Fruit fly (Drosophila melanogaster) whole organism, embryonic: ENCODE data around the gene PGRP-LA.

Source experiments
- ATbp ChIP-seq: fragments of 200-800 bp; sonication (Bioruptor generic); optimal IDR thresholded peaks from 2 replicates; lab custom pipeline; 2017; ENCODE audit warnings: missing biosample characterization, mild to moderate bottlenecking, missing genetic modification characterization, missing genetic modification reagents
- Adf1 ChIP-seq: fragments of 200-800 bp; sonication (Bioruptor generic); IDR thresholded peaks from 2 replicates; pipeline ENCODE4 v1.3.6; 2022; ENCODE audit warnings: missing biosample characterization, missing genetic modification characterization
- Bdp1 ChIP-seq: fragments of 200-800 bp; sonication (Bioruptor generic); optimal IDR thresholded peaks from 3 replicates; lab custom pipeline; 2016; ENCODE audit warnings: missing biosample characterization, missing genetic modification characterization
- C15 ChIP-seq: fragments of 200-800 bp; sonication (Bioruptor generic); IDR thresholded peaks from 3 replicates; pipeline ENCODE4 v1.3.6; 2022; ENCODE audit warnings: missing biosample characterization, missing genetic modification characterization
- CG1024 ChIP-seq: fragments of 200-800 bp; sonication (Bioruptor generic); IDR thresholded peaks from 2 replicates; pipeline ENCODE4 v1.3.6; 2022; ENCODE audit warnings: missing biosample characterization, missing genetic modification characterization
- CG13894 ChIP-seq: fragments of 200-800 bp; sonication (Bioruptor generic); optimal IDR thresholded peaks from 3 replicates; lab custom pipeline; 2018; ENCODE audit warnings: missing biosample characterization, mild to moderate bottlenecking, missing genetic modification characterization, moderate library complexity
- CG14667 ChIP-seq: fragments of 200-800 bp; sonication (Bioruptor generic); IDR thresholded peaks from 2 replicates; pipeline ENCODE4 v1.3.6; 2022; ENCODE audit warnings: missing biosample characterization, missing genetic modification characterization
- CG1529 ChIP-seq: fragments of 200-800 bp; sonication (Bioruptor generic); optimal IDR thresholded peaks from 3 replicates; lab custom pipeline; 2018; ENCODE audit warnings: missing biosample characterization, missing genetic modification characterization
- CG17328 ChIP-seq: fragments of 200-800 bp; sonication (Bioruptor generic); IDR thresholded peaks from 2 replicates; pipeline ENCODE4 v1.3.6; 2022; ENCODE audit warnings: missing biosample characterization, missing genetic modification characterization
- CG17612 ChIP-seq: fragments of 200-800 bp; sonication (Bioruptor generic); IDR thresholded peaks from 2 replicates; pipeline ENCODE4 v1.3.6; 2022; ENCODE audit warnings: missing biosample characterization, missing genetic modification characterization
- CG2129 ChIP-seq: fragments of 200-800 bp; sonication (Bioruptor generic); IDR thresholded peaks from 2 replicates; pipeline ENCODE4 v1.3.6; 2022; ENCODE audit warnings: missing biosample characterization, missing genetic modification characterization; ENCODE audit not compliant: partially characterized antibody
- CG33213 ChIP-seq: fragments of 200-800 bp; sonication (Bioruptor generic); optimal IDR thresholded peaks from 3 replicates; lab custom pipeline; 2016; ENCODE audit warnings: missing biosample characterization, missing genetic modification characterization
- CG34224 ChIP-seq: fragments of 200-800 bp; sonication (Bioruptor generic); IDR thresholded peaks from 3 replicates; pipeline ENCODE4 v1.3.6; 2022; ENCODE audit warnings: missing biosample characterization, missing genetic modification characterization; ENCODE audit not compliant: partially characterized antibody
- CG34422 ChIP-seq: fragments of 200-800 bp; sonication (Bioruptor generic); IDR thresholded peaks from 3 replicates; pipeline ENCODE4 v1.3.6; 2022; ENCODE audit warnings: missing biosample characterization, missing genetic modification characterization
- CG3838 ChIP-seq: fragments of 200-800 bp; sonication (Bioruptor generic); optimal IDR thresholded peaks from 3 replicates; lab custom pipeline; 2016; ENCODE audit warnings: missing biosample characterization, missing genetic modification characterization
- CG4404 ChIP-seq: fragments of 200-800 bp; sonication (Bioruptor generic); IDR thresholded peaks from 2 replicates; pipeline ENCODE4 v1.3.6; 2022; ENCODE audit warnings: missing biosample characterization, missing genetic modification characterization
- CG7556 ChIP-seq: fragments of 200-800 bp; sonication (Bioruptor generic); optimal IDR thresholded peaks from 2 replicates; lab custom pipeline; 2017; ENCODE audit warnings: missing biosample characterization, mild to moderate bottlenecking, missing genetic modification characterization
- CG8281 ChIP-seq: fragments of 200-800 bp; sonication (Bioruptor generic); optimal IDR thresholded peaks from 2 replicates; lab custom pipeline; 2018; ENCODE audit warnings: missing biosample characterization, mild to moderate bottlenecking, missing genetic modification characterization, moderate library complexity
- CG8359 ChIP-seq: fragments of 200-800 bp; sonication (Bioruptor generic); optimal IDR thresholded peaks from 2 replicates; lab custom pipeline; 2017; ENCODE audit warnings: missing biosample characterization, mild to moderate bottlenecking, missing genetic modification characterization, borderline replicate concordance
- D19B ChIP-seq: fragments of 200-800 bp; sonication (Bioruptor generic); optimal IDR thresholded peaks from 2 replicates; lab custom pipeline; 2017; ENCODE audit warnings: missing biosample characterization, mild to moderate bottlenecking, missing genetic modification characterization
- HHEX ChIP-seq: fragments of 200-800 bp; sonication (Bioruptor generic); optimal IDR thresholded peaks from 3 replicates; lab custom pipeline; 2017; ENCODE audit warnings: missing biosample characterization, mild to moderate bottlenecking, missing genetic modification characterization, missing genetic modification reagents
- Hr51 ChIP-seq, 2 experiments: fragments of 200-800 bp; sonication (Bioruptor generic); optimal IDR thresholded peaks; 2 replicates in 1 of 2; 3 replicates in 1 of 2; lab custom pipeline; 2016 to 2018; ENCODE audit warnings: missing biosample characterization in 2 of 2, missing genetic modification characterization in 2 of 2, mild to moderate bottlenecking in 1 of 2, moderate library complexity in 1 of 2
- Rfx ChIP-seq: fragments of 200-800 bp; sonication (Bioruptor generic); IDR thresholded peaks from 2 replicates; pipeline ENCODE4 v1.3.6; 2022; ENCODE audit warnings: missing biosample characterization, missing genetic modification characterization
- Sox102F ChIP-seq: fragments of 200-800 bp; sonication (Bioruptor generic); optimal IDR thresholded peaks from 2 replicates; lab custom pipeline; 2018; ENCODE audit warnings: missing biosample characterization, mild to moderate bottlenecking, missing genetic modification characterization, moderate library complexity
- Stat92E ChIP-seq, 3 experiments: fragments of >200 bp in 2 of 3; fragments of 200-800 bp in 1 of 3; sonication (Bioruptor generic) in 1 of 3; optimal IDR thresholded peaks; 2 replicates each; lab custom pipeline; 2017 to 2019; ENCODE audit warnings: missing biosample characterization in 3 of 3, missing genetic modification characterization in 3 of 3, mild to moderate bottlenecking in 1 of 3, moderate library complexity in 1 of 3
- Xbp1 ChIP-seq: fragments of 200-800 bp; sonication (Bioruptor generic); optimal IDR thresholded peaks from 3 replicates; lab custom pipeline; 2016; ENCODE audit warnings: missing biosample characterization, mild to moderate bottlenecking, missing genetic modification characterization
- bigmax ChIP-seq: fragments of 200-800 bp; sonication (Bioruptor generic); optimal IDR thresholded peaks from 2 replicates; lab custom pipeline; 2018; ENCODE audit warnings: missing biosample characterization, mild to moderate bottlenecking, missing genetic modification characterization
- chinmo ChIP-seq: fragments of 200-800 bp; sonication (Bioruptor generic); IDR thresholded peaks from 4 replicates; pipeline ENCODE4 v1.3.6; 2022; ENCODE audit warnings: missing biosample characterization, missing genetic modification characterization; ENCODE audit not compliant: partially characterized antibody
- ci ChIP-seq: fragments of 200-800 bp; sonication (Bioruptor generic); IDR thresholded peaks from 3 replicates; pipeline ENCODE4 v1.3.6; 2022; ENCODE audit warnings: missing biosample characterization, missing genetic modification characterization
- fd3F ChIP-seq: fragments of 200-800 bp; sonication (Bioruptor generic); optimal IDR thresholded peaks from 2 replicates; lab custom pipeline; 2018; ENCODE audit warnings: missing biosample characterization, mild to moderate bottlenecking, missing genetic modification characterization, moderate library complexity
- ftz-f1 ChIP-seq: fragments of 200-800 bp; sonication (Bioruptor generic); optimal IDR thresholded peaks from 2 replicates; lab custom pipeline; 2016; ENCODE audit warnings: missing biosample characterization, missing genetic modification characterization
- ind ChIP-seq: fragments of 200-800 bp; sonication (Bioruptor generic); optimal IDR thresholded peaks from 3 replicates; lab custom pipeline; 2016; ENCODE audit warnings: missing biosample characterization, missing genetic modification characterization
- lab ChIP-seq: fragments of 200-800 bp; sonication (Bioruptor generic); optimal IDR thresholded peaks from 3 replicates; lab custom pipeline; 2017; ENCODE audit warnings: missing biosample characterization, missing genetic modification characterization, mild to moderate bottlenecking, moderate library complexity, missing genetic modification reagents
- lilli ChIP-seq: fragments of 200-800 bp; sonication (Bioruptor generic); optimal IDR thresholded peaks from 3 replicates; lab custom pipeline; 2016; ENCODE audit warnings: missing biosample characterization, missing genetic modification characterization
- org-1 ChIP-seq: fragments of 200-800 bp; sonication (Bioruptor generic); optimal IDR thresholded peaks from 2 replicates; lab custom pipeline; 2017; ENCODE audit warnings: missing biosample characterization, missing genetic modification characterization
- pan ChIP-seq, 4 experiments: fragments of >200 bp in 3 of 4; fragments of 200-800 bp in 1 of 4; sonication (Bioruptor generic) in 1 of 4; optimal IDR thresholded peaks in 3 of 4; IDR thresholded peaks in 1 of 4; 2 replicates each; pipeline versions ENCODE4 v1.3.6 to Lab custom; 2017 to 2022; ENCODE audit warnings: missing biosample characterization in 2 of 4, missing genetic modification characterization in 2 of 4, mixed read lengths in 1 of 4
- phol ChIP-seq: fragments of 200-800 bp; sonication (Bioruptor generic); optimal IDR thresholded peaks from 3 replicates; lab custom pipeline; 2018; ENCODE audit warnings: missing biosample characterization, mild to moderate bottlenecking, missing genetic modification characterization, moderate library complexity
- pnt ChIP-seq: fragments of 200-800 bp; sonication (Bioruptor generic); optimal IDR thresholded peaks from 3 replicates; lab custom pipeline; 2016; ENCODE audit warnings: missing biosample characterization, missing genetic modification characterization
- pzg ChIP-seq: fragments of 200-800 bp; sonication (Bioruptor generic); optimal IDR thresholded peaks from 3 replicates; lab custom pipeline; 2018; ENCODE audit warnings: missing biosample characterization, mild to moderate bottlenecking, missing genetic modification characterization, moderate library complexity
- ranshi ChIP-seq: fragments of 200-800 bp; sonication (Bioruptor generic); IDR thresholded peaks from 2 replicates; pipeline ENCODE4 v1.3.6; 2022; ENCODE audit warnings: missing biosample characterization, missing genetic modification characterization
- schlank ChIP-seq: fragments of 200-800 bp; sonication (Bioruptor generic); optimal IDR thresholded peaks from 2 replicates; lab custom pipeline; 2018; ENCODE audit warnings: missing biosample characterization, mild to moderate bottlenecking, missing genetic modification characterization
- slp2 ChIP-seq: fragments of 200-800 bp; sonication (Bioruptor generic); optimal IDR thresholded peaks from 2 replicates; lab custom pipeline; 2016; ENCODE audit warnings: missing biosample characterization, missing genetic modification characterization
- sob ChIP-seq: fragments of 200-800 bp; sonication (Bioruptor generic); IDR thresholded peaks from 2 replicates; pipeline ENCODE4 v1.3.6; 2022; ENCODE audit warnings: missing biosample characterization, missing genetic modification characterization
- tio ChIP-seq: fragments of 200-800 bp; sonication (Bioruptor generic); optimal IDR thresholded peaks from 2 replicates; lab custom pipeline; 2017; ENCODE audit warnings: missing biosample characterization, missing genetic modification characterization, inconsistent platforms
- twi ChIP-seq: fragments of 200-800 bp; optimal IDR thresholded peaks from 2 replicates; lab custom pipeline; 2019; ENCODE audit warnings: missing biosample characterization, mild to moderate bottlenecking, missing genetic modification characterization, moderate library complexity
- unpg ChIP-seq: fragments of 200-800 bp; sonication (Bioruptor generic); optimal IDR thresholded peaks from 3 replicates; lab custom pipeline; 2018; ENCODE audit warnings: missing biosample characterization, mild to moderate bottlenecking, missing genetic modification characterization, moderate library complexity
- vnd ChIP-seq: fragments of 200-800 bp; sonication (Bioruptor generic); IDR thresholded peaks from 3 replicates; pipeline ENCODE4 v1.3.6; 2022; ENCODE audit warnings: missing biosample characterization, missing genetic modification characterization; ENCODE audit not compliant: partially characterized antibody
- wor ChIP-seq: fragments of 200-800 bp; sonication (Bioruptor generic); IDR thresholded peaks from 2 replicates; pipeline ENCODE4 v1.3.6; 2022; ENCODE audit warnings: missing biosample characterization, missing genetic modification characterization

The PGRP-LA gene

DNA sequence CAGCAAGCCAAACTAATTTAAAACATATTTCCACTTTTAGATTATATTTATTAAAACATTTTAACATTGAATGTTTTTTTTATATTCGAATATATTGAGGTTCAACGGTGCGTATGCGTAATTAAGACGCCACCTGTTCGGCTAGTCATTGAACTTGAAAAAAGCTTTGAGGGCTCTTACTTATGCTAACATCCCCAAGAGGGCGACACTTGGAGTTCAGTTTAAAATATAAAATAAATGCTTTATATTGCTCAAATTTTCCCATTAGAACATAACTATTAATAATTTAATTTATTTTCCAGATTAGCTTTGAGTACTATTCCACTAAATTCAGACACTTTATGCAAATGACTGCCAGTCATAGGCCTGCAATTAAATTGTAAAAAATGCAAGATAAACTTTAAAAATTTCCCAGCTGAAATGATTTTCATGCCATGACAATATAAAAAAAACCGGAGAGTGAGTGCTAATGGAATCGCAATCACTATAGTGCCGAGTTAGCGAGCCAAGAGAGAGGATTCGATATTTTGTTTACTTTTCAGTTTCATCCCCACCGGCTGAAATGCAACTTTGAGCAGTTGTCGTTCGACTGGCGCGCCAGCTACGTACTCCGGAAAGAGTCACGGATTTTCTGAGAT, at the start of gene PGRP-LA (continued):
- no peak for TF ChIP-seq Adf1
- TF ChIP-seq ATbp (GFP tag; lab: Kevin White, UChicago): peak; percentile 15
- no peak for TF ChIP-seq org-1 (GFP tag; lab: Kevin White, UChicago)
- no peak for TF ChIP-seq vnd (GFP tag; lab: Robert Waterston, UW)
- TF ChIP-seq D19B (GFP tag; lab: Kevin White, UChicago): no peak
- no peak for TF ChIP-seq slp2 (GFP tag; lab: Kevin White, UChicago)
- TF ChIP-seq CG4404 (GFP tag; lab: Robert Waterston, UW): no peak
- 0 out of 2 replicates have a peak, but pooled peaks have one; percentile 22 for TF ChIP-seq CG1024 (GFP tag; lab: Robert Waterston, UW)
- TF ChIP-seq CG13894 (tag; lab: Kevin White, UChicago): no peak
- peak; percentile 29 for TF ChIP-seq lilli
- TF ChIP-seq ind: peak; percentile 17
- no peak for TF ChIP-seq CG33213 (GFP tag; lab: Kevin White, UChicago)
- TF ChIP-seq ftz-f1 (GFP tag; lab: Kevin White, UChicago): no peak
- TF ChIP-seq CG34224 (GFP tag; lab: Robert Waterston, UW): no peak
- peak; percentile 55 for TF ChIP-seq Xbp1 (GFP tag; lab: Kevin White, UChicago)
- TF ChIP-seq ci (GFP tag; lab: Robert Waterston, UW): peak; percentile 70; the same call in 2 of the 3 replicates
- no peak for TF ChIP-seq CG2129 (GFP tag; lab: Robert Waterston, UW)
- peak; percentile 64; the same call in 1 of the 2 replicates for TF ChIP-seq sob
- no peak for TF ChIP-seq pzg (GFP tag; lab: Kevin White, UChicago)
- no peak for TF ChIP-seq Bdp1 (GFP tag; lab: Kevin White, UChicago)
- TF ChIP-seq CG7556 (GFP tag; lab: Kevin White, UChicago): no peak
- no peak for TF ChIP-seq CG14667 (GFP tag; lab: Robert Waterston, UW)
- TF ChIP-seq fd3F (GFP tag; lab: Kevin White, UChicago): peak; percentile 25
- TF ChIP-seq lab: peak; percentile 46
- TF ChIP-seq unpg (GFP tag; lab: Kevin White, UChicago): peak; percentile 46
- TF ChIP-seq Stat92E (GFP tag; optimal IDR thresholded peaks at IDR 0.05; lab: Kevin White, UChicago): no peak
- TF ChIP-seq wor (GFP tag; lab: Robert Waterston, UW): no peak
- no peak for TF ChIP-seq C15 (GFP tag; lab: Robert Waterston, UW)
- peak; percentile 84 for TF ChIP-seq Rfx (GFP tag; lab: Robert Waterston, UW)
- peak in 1 of 2 experiments; percentile 52 for TF ChIP-seq Hr51 (GFP tag; optimal IDR thresholded peaks at IDR 0.05; lab: Kevin White, UChicago)
- no peak for TF ChIP-seq schlank (tag; lab: Kevin White, UChicago)
- no peak for TF ChIP-seq CG17612 (GFP tag; lab: Robert Waterston, UW)
- no peak for TF ChIP-seq CG34422 (GFP tag; lab: Robert Waterston, UW)
- TF ChIP-seq CG17328 (GFP tag; lab: Robert Waterston, UW): no peak; the same call in 1 of the 2 replicates
- peak; percentile 9 for TF ChIP-seq HHEX
- TF ChIP-seq phol (tag; lab: Kevin White, UChicago): no peak
- TF ChIP-seq pnt: no peak
- TF ChIP-seq CG8359 (GFP tag; lab: Kevin White, UChicago): no peak
- TF ChIP-seq chinmo: no peak
- TF ChIP-seq ranshi: peak; percentile 15; the same call in 1 of the 2 replicates
- TF ChIP-seq twi: no peak
- TF ChIP-seq pan (optimal IDR thresholded peaks at IDR 0.05; lab: Kevin White, UChicago): no peak
- peak in 1 of 2 experiments; percentile 52 for TF ChIP-seq pan (GFP tag; optimal IDR thresholded peaks at IDR 0.05 in 1 of 2, IDR thresholded peaks at IDR 0.05 in 1 of 2)
- peak; percentile 40 for TF ChIP-seq CG1529 (GFP tag; lab: Kevin White, UChicago)
- TF ChIP-seq tio (GFP tag; lab: Kevin White, UChicago): no peak
- TF ChIP-seq Sox102F (GFP tag; lab: Kevin White, UChicago): peak; percentile 51
- TF ChIP-seq CG3838 (GFP tag; lab: Kevin White, UChicago): no peak
- TF ChIP-seq CG8281 (tag; lab: Kevin White, UChicago): no peak
- TF ChIP-seq bigmax (GFP tag; lab: Kevin White, UChicago): no peak
